Worm (Caenorhabditis elegans) whole organism, L4/young adult: ENCODE measurements around the gene rde-11.
A peak's percentile ranks its signal among the peaks of the same experiment; 100 is the strongest.

Experiments
- W03F9.2 ChIP-seq: fragments of 150-350 bp; optimal IDR thresholded peaks from 2 replicates; lab custom pipeline; 2014; ENCODE audit warnings: missing biosample characterization, missing genetic modification characterization
- dao-5 ChIP-seq: sonication (generic microtip); optimal IDR thresholded peaks from 2 replicates; lab custom pipeline; 2016; ENCODE audit warnings: missing genotype, missing genetic modification characterization, moderate library complexity, missing compliant biosample characterization
- him-1 ChIP-seq: sonication (generic microtip); optimal IDR thresholded peaks from 2 replicates; lab custom pipeline; 2016; ENCODE audit warnings: missing genotype, missing genetic modification reagents, missing genetic modification characterization, missing compliant biosample characterization

Gene rde-11

DNA sequence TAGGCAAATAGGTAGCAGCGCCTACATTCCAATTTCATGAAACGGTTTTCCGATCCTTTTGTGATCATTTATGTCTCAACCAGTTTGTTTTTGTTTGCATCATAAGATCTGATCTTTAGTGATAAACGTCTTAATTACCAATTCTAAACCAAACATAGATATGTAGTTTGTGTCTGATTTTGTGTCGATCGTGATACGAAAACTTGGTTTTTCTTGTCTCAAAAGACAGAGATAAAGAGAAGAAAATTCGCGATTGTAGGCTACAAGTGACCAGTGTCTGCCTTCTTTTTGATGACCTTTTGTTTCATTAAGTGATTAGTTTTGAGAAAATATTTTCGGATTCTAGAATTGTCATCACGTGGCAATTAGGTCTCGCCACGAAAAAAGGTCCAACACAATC lies 24.8 kb upstream of the rde-11 start:
- no peak for TF ChIP-seq him-1 (tag; lab: Kevin White, UChicago)
- no peak for TF ChIP-seq dao-5 (tag; lab: Kevin White, UChicago)
- no peak for TF ChIP-seq W03F9.2 (tag; lab: Kevin White, UChicago)

DNA sequence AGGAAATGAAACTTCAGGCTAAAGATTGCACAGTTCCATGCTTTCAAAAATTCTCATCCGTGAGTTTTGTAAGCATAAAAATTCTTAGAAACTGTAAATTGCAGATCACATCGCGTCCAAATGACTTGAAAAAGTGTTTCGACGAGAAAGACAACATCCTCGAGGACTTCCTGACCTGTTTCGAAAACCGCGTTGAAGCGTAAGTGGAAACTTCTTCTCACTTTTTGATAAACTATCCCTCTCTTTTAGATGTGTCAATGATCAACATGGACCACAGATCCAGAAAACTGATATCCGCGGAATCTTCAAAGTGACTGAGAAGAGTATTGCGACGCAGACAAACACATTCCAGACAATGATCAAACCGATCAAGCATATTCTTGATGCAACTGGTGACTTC lies 24.1 kb upstream of the rde-11 start:
- TF ChIP-seq dao-5 (tag; lab: Kevin White, UChicago) = no peak
- TF ChIP-seq W03F9.2 (tag; lab: Kevin White, UChicago) = no peak
- no peak for TF ChIP-seq him-1 (tag; lab: Kevin White, UChicago)

DNA sequence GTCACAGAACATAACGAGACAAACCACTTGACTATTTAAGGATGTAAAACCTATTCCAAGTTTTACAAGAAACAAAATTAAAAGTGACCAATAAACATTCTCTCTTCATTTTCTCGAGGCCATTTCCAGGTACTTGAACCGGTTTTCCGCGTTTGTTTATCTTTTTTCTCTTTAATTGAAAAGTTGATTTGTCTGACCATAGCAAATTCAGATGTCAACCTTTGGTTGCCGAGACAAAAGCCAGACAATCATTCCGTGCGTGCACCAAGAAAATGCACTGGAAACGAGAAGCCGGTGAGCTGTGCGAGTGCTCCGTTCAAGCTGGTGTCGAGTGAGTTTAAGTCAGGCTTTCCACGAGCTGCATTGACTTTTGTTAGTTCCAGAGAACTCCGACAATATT lies 22.9 kb upstream of the rde-11 start:
- TF ChIP-seq him-1 (tag; lab: Kevin White, UChicago) (no peak), dao-5 (tag; lab: Kevin White, UChicago) (no peak), W03F9.2 (tag; lab: Kevin White, UChicago) (no peak)

DNA sequence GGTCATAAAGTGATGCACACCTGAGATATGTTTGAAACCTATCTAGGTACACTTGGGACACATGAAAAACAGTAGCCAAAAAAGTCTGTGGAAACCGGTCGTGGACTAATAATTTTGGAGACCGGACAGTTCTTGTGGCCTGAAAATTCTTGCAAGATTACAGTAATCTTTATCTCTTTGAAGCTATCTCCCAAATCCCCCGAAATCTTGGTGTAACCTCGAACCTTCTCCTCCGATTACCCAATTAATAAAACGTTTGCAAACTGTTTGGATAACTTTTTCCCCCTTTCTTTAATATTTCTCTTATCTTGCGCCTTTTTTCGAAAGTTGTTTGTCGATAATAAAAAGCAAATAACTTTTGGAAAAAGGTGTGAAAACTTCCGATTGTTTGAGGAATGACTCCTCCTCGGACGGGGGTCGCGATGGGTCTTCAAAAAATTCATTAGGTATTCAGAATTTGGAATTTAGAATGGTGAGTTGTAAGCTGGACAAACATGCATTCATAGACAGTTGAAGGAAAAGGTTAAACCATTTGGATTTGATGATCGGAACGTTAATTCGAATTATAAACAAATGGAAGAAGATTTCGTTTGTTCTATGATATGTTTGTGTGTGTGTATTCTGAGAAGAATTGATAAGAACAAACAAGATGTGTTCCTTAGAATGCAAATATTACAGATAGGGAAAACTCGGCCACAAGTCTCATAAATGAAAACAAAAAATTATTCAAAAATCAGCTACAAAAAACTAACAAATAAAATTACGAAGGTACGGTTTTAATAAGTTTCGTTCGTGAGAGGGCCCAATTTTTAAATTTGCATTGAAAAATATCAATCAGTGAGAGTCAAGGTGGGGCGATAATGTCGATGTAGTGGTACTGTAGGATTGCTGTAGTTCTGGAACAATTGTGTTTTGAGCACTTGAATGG lies 21.9 kb upstream of the rde-11 start:
- no peak for TF ChIP-seq dao-5 (tag; lab: Kevin White, UChicago)
- TF ChIP-seq W03F9.2 (tag; lab: Kevin White, UChicago) = no peak
- TF ChIP-seq him-1 (tag; lab: Kevin White, UChicago) = no peak

DNA sequence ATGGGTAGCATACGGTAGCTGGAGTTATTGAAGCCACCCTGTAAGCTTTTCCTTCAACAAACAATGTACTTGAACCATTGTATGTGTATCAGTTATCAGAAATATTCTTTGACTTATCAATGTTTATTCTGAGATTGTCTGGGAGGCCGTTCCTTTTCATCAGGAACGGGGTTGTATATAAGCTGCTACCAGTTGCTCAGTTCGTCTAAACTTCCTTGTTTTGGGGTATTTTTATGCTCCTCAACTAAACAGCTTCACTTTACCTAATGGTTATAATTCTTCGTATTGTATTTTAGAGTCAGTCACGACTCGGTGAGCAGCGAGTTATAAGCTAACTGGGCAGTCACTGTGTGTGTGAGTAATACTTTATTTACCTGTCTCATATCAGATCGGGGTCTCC lies 19.3 kb upstream of the rde-11 start:
- TF ChIP-seq him-1 (tag; lab: Kevin White, UChicago) (no peak), W03F9.2 (tag; lab: Kevin White, UChicago) (no peak), dao-5 (tag; lab: Kevin White, UChicago) (no peak)

DNA sequence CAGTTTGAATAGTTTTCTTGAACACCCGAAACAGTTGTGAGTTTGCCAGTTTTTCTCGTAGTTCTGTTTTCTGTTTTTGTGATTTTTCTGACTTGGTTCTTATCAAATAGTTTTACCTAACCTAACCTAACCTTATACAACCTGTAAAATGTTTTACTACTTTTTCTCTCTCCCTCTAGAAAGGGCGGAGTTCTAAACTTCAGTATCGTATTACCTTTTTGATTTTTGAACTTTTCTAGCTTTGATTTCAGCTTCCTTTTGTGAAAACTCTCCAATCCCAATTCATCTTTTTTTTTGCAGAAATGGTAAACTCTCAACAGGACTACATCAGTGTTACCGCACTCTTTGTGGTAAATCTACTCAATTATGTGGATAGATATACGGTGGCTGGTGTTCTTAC lies 18.3 kb upstream of the rde-11 start, which contains the start of gene spin-2:
spin-2 (plus strand) TSS at position 301 of the 400 bp plus-strand sequence.
- no peak for TF ChIP-seq dao-5 (tag; lab: Kevin White, UChicago)
- no peak for TF ChIP-seq W03F9.2 (tag; lab: Kevin White, UChicago)
- TF ChIP-seq him-1 (tag; lab: Kevin White, UChicago) = no peak

DNA sequence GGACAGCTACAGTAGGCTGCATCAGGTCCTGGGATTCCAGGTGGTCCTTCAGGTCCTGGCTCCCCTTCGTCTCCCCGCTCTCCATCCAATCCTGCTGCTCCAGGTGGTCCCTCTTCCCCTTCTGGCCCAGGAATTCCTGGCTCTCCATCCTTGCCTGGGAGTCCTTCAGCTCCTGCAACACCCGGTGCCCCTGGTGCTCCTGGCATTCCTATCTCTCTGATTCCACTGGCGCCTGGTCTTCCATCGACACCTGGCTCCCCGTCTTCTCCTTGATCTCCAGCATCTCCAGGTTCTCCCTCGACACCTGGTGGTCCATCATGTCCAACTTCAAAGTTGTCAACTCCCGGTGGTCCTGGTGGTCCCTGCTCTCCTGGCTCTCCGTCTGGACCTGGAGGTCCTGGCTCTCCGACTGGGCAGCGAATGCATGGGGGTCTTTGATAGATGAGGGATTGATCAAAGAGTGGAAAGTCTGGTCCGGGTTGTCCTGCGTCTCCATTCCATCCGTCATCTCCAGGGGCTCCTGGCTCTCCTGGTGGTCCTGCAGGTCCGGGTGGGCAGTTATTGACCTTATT lies 15.2 kb upstream of the rde-11 start:
- TF ChIP-seq W03F9.2 (tag; lab: Kevin White, UChicago) = no peak
- no peak for TF ChIP-seq dao-5 (tag; lab: Kevin White, UChicago)
- TF ChIP-seq him-1 (tag; lab: Kevin White, UChicago) = no peak

DNA sequence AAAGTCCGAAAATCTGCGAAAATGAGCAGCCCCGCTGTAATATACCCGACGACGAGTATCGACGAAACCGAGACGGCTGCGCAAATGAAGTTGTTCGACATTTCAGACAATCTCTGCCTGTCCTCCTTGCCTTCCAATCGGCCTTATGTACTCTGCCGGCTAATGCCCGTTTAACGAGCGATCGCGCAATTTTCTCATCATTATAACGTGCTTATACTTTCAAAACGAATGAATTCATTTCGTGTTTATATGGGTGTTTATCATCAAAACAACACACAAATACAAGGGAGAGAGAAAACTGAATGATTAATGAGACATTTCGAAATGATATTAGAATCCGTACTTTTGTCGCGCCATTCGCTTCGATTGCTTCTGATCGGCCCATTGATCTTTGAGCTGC lies 14.0 kb upstream of the rde-11 start, which contains the start of gene col-132:
col-132 (minus strand) TSS at position 101 of the 400 bp plus-strand sequence.
- TF ChIP-seq W03F9.2 (tag; lab: Kevin White, UChicago) (no peak), him-1 (tag; lab: Kevin White, UChicago) (no peak), dao-5 (tag; lab: Kevin White, UChicago) (no peak)

DNA sequence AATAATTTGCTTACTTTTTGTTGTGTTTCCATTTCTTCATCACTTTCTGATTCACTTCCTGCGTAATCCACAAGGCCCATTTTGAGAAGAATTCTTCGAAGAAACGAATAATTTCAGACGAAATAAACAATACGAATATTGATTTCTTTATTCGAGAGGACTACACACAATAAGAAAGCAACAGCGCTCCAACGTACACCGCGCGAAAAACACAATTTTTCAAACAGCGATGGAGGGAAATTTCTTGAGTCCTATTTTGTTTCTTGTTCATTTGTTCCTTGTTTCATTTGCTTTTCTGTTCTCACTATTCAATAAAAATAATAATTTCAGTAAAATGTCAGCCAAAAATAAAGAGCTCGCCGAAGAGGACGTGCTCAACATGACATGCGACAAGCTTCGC lies 11.3 kb upstream of the rde-11 start, which contains the start of the genes prcc-1 and C39E9.12:
prcc-1 (minus strand) TSS at position 119 of the 400 bp plus-strand sequence.
C39E9.12 (plus strand) TSS at position 331 of the 400 bp plus-strand sequence.
- TF ChIP-seq W03F9.2 (tag; lab: Kevin White, UChicago) (no peak), him-1 (tag; lab: Kevin White, UChicago) (no peak), dao-5 (tag; lab: Kevin White, UChicago) (no peak)

DNA sequence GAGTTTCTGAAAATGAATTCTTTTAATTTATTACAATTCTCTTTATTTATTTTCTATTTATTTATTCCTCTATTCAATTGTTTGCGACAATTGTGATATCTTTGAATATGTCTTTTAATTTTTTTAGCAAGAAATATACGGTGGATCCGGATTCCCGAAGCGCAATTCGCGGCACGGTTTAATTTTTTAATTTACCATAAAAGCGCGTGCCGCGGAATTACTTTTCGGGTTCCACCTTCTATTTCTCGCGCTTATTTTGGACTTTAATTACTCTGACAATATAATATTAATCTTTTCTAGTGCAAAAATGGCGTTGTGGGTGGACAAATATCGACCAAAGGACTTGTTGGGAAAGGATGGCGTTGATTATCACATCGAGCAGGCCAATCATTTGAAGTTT lies 9.5 kb upstream of the rde-11 start, which contains the start of gene rfc-3:
rfc-3 (plus strand) TSS at position 301 of the 400 bp plus-strand sequence.
- no peak for TF ChIP-seq dao-5 (tag; lab: Kevin White, UChicago)
- TF ChIP-seq him-1 (tag; lab: Kevin White, UChicago) = no peak
- no peak for TF ChIP-seq W03F9.2 (tag; lab: Kevin White, UChicago)

DNA sequence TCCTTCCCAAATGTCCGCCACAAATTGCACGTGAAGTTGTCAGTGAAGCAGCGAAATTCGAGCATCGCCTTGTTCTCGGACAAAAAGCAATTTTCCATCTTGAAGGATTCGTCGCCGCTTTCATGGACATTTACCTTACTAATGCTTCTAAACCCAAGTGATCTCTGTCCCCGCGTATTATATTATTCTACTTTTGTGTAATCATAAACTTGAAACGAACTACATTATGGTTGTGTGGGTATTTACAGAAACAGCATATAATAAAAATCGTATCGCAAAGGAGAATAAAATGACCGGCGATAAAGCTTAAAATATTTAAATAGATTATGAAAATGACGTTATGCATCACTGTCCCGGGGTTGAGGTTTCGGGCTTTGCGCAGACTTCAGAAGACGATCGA lies 8.2 kb upstream of the rde-11 start:
- no peak for TF ChIP-seq W03F9.2 (tag; lab: Kevin White, UChicago)
- TF ChIP-seq dao-5 (tag; lab: Kevin White, UChicago) = no peak
- no peak for TF ChIP-seq him-1 (tag; lab: Kevin White, UChicago)

DNA sequence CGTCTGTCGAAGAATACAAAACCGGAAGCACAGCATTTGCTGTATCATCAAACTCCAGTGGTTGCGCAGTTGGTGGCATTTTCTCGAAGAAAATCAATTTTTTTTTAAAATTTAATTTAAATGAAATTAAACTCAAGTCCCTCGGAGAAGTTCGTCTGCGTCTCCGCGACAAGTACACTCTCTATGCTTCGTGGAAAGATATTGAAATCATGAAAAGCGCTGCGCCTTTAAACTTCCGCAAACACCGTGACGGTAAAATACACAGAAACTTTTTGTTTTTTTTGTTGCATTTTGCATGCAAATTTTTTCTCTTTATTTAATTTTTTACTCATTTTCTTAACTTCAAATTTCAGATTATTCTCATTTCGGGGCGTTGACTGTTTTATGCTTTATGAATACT lies 6.3 kb upstream of the rde-11 start, which contains the start of the genes dli-1, tin-9.2 and exos-4.1:
dli-1 (minus strand) TSS at position 141 of the 400 bp plus-strand sequence.
tin-9.2 (plus strand) TSS at position 344 of the 400 bp plus-strand sequence.
exos-4.1 (plus strand) TSS at position 348 of the 400 bp plus-strand sequence.
- no peak for TF ChIP-seq him-1 (tag; lab: Kevin White, UChicago)
- TF ChIP-seq dao-5 (tag; lab: Kevin White, UChicago) = no peak
- peak; percentile 86 for TF ChIP-seq W03F9.2 (tag; lab: Kevin White, UChicago)

DNA sequence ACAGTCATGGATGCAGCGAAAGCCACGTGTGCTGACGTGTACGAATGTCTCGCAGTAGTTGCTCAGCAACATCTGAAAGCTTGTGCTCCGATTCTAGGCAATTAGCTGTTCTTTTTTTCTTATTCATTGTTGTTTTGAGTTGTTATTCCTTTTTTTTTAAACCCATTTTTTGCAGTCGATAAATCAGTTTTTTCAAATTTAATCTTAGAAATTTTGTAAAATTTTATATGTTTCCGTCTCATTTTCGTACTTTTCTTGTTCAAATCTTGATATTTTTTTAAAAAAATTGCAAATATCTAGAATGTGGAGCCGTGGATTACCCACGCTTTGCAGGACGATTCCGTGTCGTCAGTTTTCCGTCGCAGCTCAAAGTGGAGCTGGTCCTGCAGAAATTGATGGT lies 4.6 kb upstream of the rde-11 start, which contains the start of gene fask-1:
fask-1 (plus strand) TSS at position 301 of the 400 bp plus-strand sequence.
- TF ChIP-seq dao-5 (tag; lab: Kevin White, UChicago) (no peak), him-1 (tag; lab: Kevin White, UChicago) (no peak), W03F9.2 (tag; lab: Kevin White, UChicago) (no peak)
